Worm (Caenorhabditis elegans): Measurements from ENCODE around the gene egl-27.

egl-27 gene

ce11 chrII:6834582-6835058, at the start of gene egl-27:
Gene egl-27, plus strand, starts transcription at chrII:6835008.
- TF ChIP-seq hmg-4 (GFP tag; optimal IDR thresholded peaks at IDR 0.05) (no peak), sea-1 (GFP tag; conservative IDR thresholded peaks at IDR 0.05) (peak; percentile 69; the same call in 1 of the 2 replicates)

ce11 chrII:6788672-6789298, 46.0 kb upstream of the egl-27 start, which contains the start of gene T13C2.3:
Gene T13C2.3, plus strand, starts transcription at chrII:6789248.
- no peak for TF ChIP-seq ceh-36 (tag; optimal IDR thresholded peaks at IDR 0.05)
- TF ChIP-seq hmg-4 (GFP tag; optimal IDR thresholded peaks at IDR 0.05): no peak
- no peak for TF ChIP-seq ama-1 (optimal IDR thresholded peaks at IDR 0.05)
- no peak for TF ChIP-seq tbx-11 (GFP tag; IDR thresholded peaks at IDR 0.05)
- TF ChIP-seq hnd-1 (tag; optimal IDR thresholded peaks at IDR 0.05): no peak
- no peak for TF ChIP-seq ceh-13 (GFP tag; optimal IDR thresholded peaks at IDR 0.05)
- TF ChIP-seq hmbx-1 (tag; optimal IDR thresholded peaks at IDR 0.05): no peak
- TF ChIP-seq tra-4 (tag; optimal IDR thresholded peaks at IDR 0.05): no peak
- TF ChIP-seq sea-1 (GFP tag; conservative IDR thresholded peaks at IDR 0.05): no peak
- no peak for TF ChIP-seq tbx-37 (GFP tag; conservative IDR thresholded peaks at IDR 0.05)
- TF ChIP-seq F13C5.2 (tag; optimal IDR thresholded peaks at IDR 0.05): no peak
- TF ChIP-seq B0310.2 (tag; optimal IDR thresholded peaks at IDR 0.05): no peak
- TF ChIP-seq flt-1 (GFP tag; IDR thresholded peaks at IDR 0.05): no peak
- no peak for TF ChIP-seq scrt-1 (GFP tag; IDR thresholded peaks at IDR 0.05)
- TF ChIP-seq aly-1 (tag; optimal IDR thresholded peaks at IDR 0.05): no peak
- TF ChIP-seq ets-7 (tag; optimal IDR thresholded peaks at IDR 0.05): no peak

- TF ChIP-seq pes-1 (GFP tag; IDR thresholded peaks at IDR 0.05) (no peak), B0310.2 (tag; optimal IDR thresholded peaks at IDR 0.05) (no peak), hnd-1 (tag; optimal IDR thresholded peaks at IDR 0.05) (no peak), tbx-11 (GFP tag; IDR thresholded peaks at IDR 0.05) (no peak), ceh-36 (tag; optimal IDR thresholded peaks at IDR 0.05) (no peak), ceh-13 (GFP tag; optimal IDR thresholded peaks at IDR 0.05) (no peak), hmbx-1 (tag; optimal IDR thresholded peaks at IDR 0.05) (no peak), F13C5.2 (tag; optimal IDR thresholded peaks at IDR 0.05) (no peak)
Measured at ce11 chrII:6791891-6792290, 42.9 kb upstream of the egl-27 start, which contains the start of gene T13C2.2. Gene T13C2.2, plus strand, starts transcription at chrII:6792191.

ce11 chrII:6800104-6800711, 34.6 kb upstream of the egl-27 start, which contains the start of gene F31E8.4:
Gene F31E8.4, minus strand, starts transcription at chrII:6800154.
- TF ChIP-seq scrt-1 (GFP tag; IDR thresholded peaks at IDR 0.05): no peak
- TF ChIP-seq hnd-1 (tag; optimal IDR thresholded peaks at IDR 0.05): no peak
- TF ChIP-seq aly-1 (tag; optimal IDR thresholded peaks at IDR 0.05): no peak
- TF ChIP-seq tra-4 (tag; optimal IDR thresholded peaks at IDR 0.05): no peak
- TF ChIP-seq tbx-11 (GFP tag; IDR thresholded peaks at IDR 0.05): no peak
- TF ChIP-seq ama-1 (optimal IDR thresholded peaks at IDR 0.05): no peak
- no peak for TF ChIP-seq ceh-36 (tag; optimal IDR thresholded peaks at IDR 0.05)
- TF ChIP-seq B0310.2 (tag; optimal IDR thresholded peaks at IDR 0.05): no peak
- no peak for TF ChIP-seq ets-7 (tag; optimal IDR thresholded peaks at IDR 0.05)
- TF ChIP-seq hmbx-1 (tag; optimal IDR thresholded peaks at IDR 0.05): no peak
- TF ChIP-seq pes-1 (GFP tag; IDR thresholded peaks at IDR 0.05): no peak
- TF ChIP-seq tbx-37 (GFP tag; conservative IDR thresholded peaks at IDR 0.05): no peak
- TF ChIP-seq flt-1 (GFP tag; IDR thresholded peaks at IDR 0.05): no peak
- TF ChIP-seq hmg-4 (GFP tag; optimal IDR thresholded peaks at IDR 0.05): no peak
- TF ChIP-seq F13C5.2 (tag; optimal IDR thresholded peaks at IDR 0.05): no peak
- TF ChIP-seq sea-1 (GFP tag; conservative IDR thresholded peaks at IDR 0.05): no peak
- no peak for TF ChIP-seq ceh-13 (GFP tag; optimal IDR thresholded peaks at IDR 0.05)

ce11 chrII:6801262-6801661, 33.5 kb upstream of the egl-27 start:
- TF ChIP-seq ceh-36 (tag; optimal IDR thresholded peaks at IDR 0.05) (peak; percentile 75), F13C5.2 (tag; optimal IDR thresholded peaks at IDR 0.05) (no peak)

- TF ChIP-seq flt-1 (GFP tag; IDR thresholded peaks at IDR 0.05): no peak
- no peak for TF ChIP-seq tra-4 (tag; optimal IDR thresholded peaks at IDR 0.05)
- TF ChIP-seq hmbx-1 (tag; optimal IDR thresholded peaks at IDR 0.05): no peak
- no peak for TF ChIP-seq aly-1 (tag; optimal IDR thresholded peaks at IDR 0.05)
- no peak for TF ChIP-seq ceh-13 (GFP tag; optimal IDR thresholded peaks at IDR 0.05)
- no peak for TF ChIP-seq sea-1 (GFP tag; conservative IDR thresholded peaks at IDR 0.05)
- TF ChIP-seq ets-7 (tag; optimal IDR thresholded peaks at IDR 0.05): no peak
- no peak for TF ChIP-seq pes-1 (GFP tag; IDR thresholded peaks at IDR 0.05)
- no peak for TF ChIP-seq hnd-1 (tag; optimal IDR thresholded peaks at IDR 0.05)
- TF ChIP-seq tbx-11 (GFP tag; IDR thresholded peaks at IDR 0.05): no peak
- TF ChIP-seq B0310.2 (tag; optimal IDR thresholded peaks at IDR 0.05): no peak
Measured at ce11 chrII:6803024-6803423, 31.8 kb upstream of the egl-27 start, which contains the start of gene tab-1. Gene tab-1, plus strand, starts transcription at chrII:6803324.

- TF ChIP-seq sea-1 (GFP tag; conservative IDR thresholded peaks at IDR 0.05): no peak
- TF ChIP-seq tbx-11 (GFP tag; IDR thresholded peaks at IDR 0.05): no peak
- no peak for TF ChIP-seq ceh-36 (tag; optimal IDR thresholded peaks at IDR 0.05)
- no peak for TF ChIP-seq hmg-4 (GFP tag; optimal IDR thresholded peaks at IDR 0.05)
- no peak for TF ChIP-seq aly-1 (tag; optimal IDR thresholded peaks at IDR 0.05)
- TF ChIP-seq ama-1 (optimal IDR thresholded peaks at IDR 0.05): no peak
- TF ChIP-seq tra-4 (tag; optimal IDR thresholded peaks at IDR 0.05): no peak
- no peak for TF ChIP-seq ceh-13 (GFP tag; optimal IDR thresholded peaks at IDR 0.05)
- no peak for TF ChIP-seq F13C5.2 (tag; optimal IDR thresholded peaks at IDR 0.05)
- no peak for TF ChIP-seq hmbx-1 (tag; optimal IDR thresholded peaks at IDR 0.05)
- TF ChIP-seq flt-1 (GFP tag; IDR thresholded peaks at IDR 0.05): no peak
- no peak for TF ChIP-seq ets-7 (tag; optimal IDR thresholded peaks at IDR 0.05)
- TF ChIP-seq B0310.2 (tag; optimal IDR thresholded peaks at IDR 0.05): no peak
Measured at ce11 chrII:6807162-6807561, 27.6 kb upstream of the egl-27 start, which contains the start of gene F31E8.5. Gene F31E8.5, minus strand, starts transcription at chrII:6807262.
